Worm (Caenorhabditis elegans) whole organism, L1 larva: ENCODE data around the gene alh-2.

ENCODE experiments used
- aha-1 ChIP-seq: fragments of 150-350 bp; optimal IDR thresholded peaks from 2 replicates; lab custom pipeline; 2014; ENCODE audit warnings: missing biosample characterization, missing genetic modification characterization
- isw-1 ChIP-seq: fragments of 200-800 bp; sonication (Bioruptor generic); IDR thresholded peaks from 2 replicates; pipeline ENCODE4 v1.3.6; 2022; ENCODE audit warnings: missing genetic modification characterization, missing compliant biosample characterization
- nhr-237 ChIP-seq: fragments of 150-350 bp; optimal IDR thresholded peaks from 2 replicates; lab custom pipeline; 2014; ENCODE audit warnings: missing biosample characterization, missing genetic modification characterization
- pqm-1 ChIP-seq: sonication (generic microtip); optimal IDR thresholded peaks from 3 replicates; lab custom pipeline; 2017; ENCODE audit warnings: missing biosample characterization, missing genetic modification characterization
- swsn-7 ChIP-seq: sonication (generic microtip); optimal IDR thresholded peaks from 2 replicates; lab custom pipeline; 2016; ENCODE audit warnings: missing genetic modification characterization, missing compliant biosample characterization
- zag-1 ChIP-seq: fragments of 150-350 bp; optimal IDR thresholded peaks from 2 replicates; lab custom pipeline; 2014; ENCODE audit warnings: missing biosample characterization, missing genetic modification characterization

- TF ChIP-seq zag-1 (tag; lab: Kevin White, UChicago) = no peak
- TF ChIP-seq nhr-237 = no peak
- TF ChIP-seq isw-1 (GFP tag; lab: Robert Waterston, UW) = no peak
- TF ChIP-seq pqm-1 (tag; lab: Kevin White, UChicago) = no peak
- no peak for TF ChIP-seq swsn-7 (tag; lab: Kevin White, UChicago)
- no peak for TF ChIP-seq aha-1 (tag; lab: Kevin White, UChicago)
Measured at ce11 chrV:1607790-1608189, 36.2 kb upstream of the alh-2 start, which contains the start of gene nhr-178.
